Worm (Caenorhabditis elegans): ENCODE measurements around the gene smz-1.

smz-1 gene

DNA sequence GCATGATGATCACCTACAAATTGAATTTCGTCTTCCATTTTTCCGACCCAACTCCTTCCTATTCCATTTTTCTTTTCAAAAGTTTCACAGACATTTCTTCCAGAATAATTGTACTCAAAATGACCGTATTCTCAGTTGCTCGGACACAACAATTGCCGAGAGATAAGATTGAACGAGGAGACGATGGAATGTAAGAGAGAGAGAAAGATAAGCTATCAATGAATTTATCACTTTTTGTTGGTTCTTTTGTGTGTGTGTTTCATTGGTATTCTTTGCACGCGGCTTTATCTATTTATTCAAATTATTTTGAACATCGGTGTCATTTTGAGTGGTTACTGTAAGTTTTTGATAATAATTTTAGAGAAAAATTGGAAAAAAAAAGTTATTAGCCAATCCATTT is 34.4 kb upstream of the smz-1 start, which contains the start of gene ugt-65 (continued):
- TF ChIP-seq mxl-3 (GFP tag; optimal IDR thresholded peaks at IDR 0.05) (no peak), zip-2 (tag; optimal IDR thresholded peaks at IDR 0.05) (no peak), mdl-1 (tag; optimal IDR thresholded peaks at IDR 0.05) (no peak), egl-43 (GFP tag; IDR thresholded peaks at IDR 0.05) (no peak), ztf-7 (tag; optimal IDR thresholded peaks at IDR 0.05) (no peak), Y105C5A.15 (GFP tag; IDR thresholded peaks at IDR 0.05) (no peak), tag-97 (GFP tag; IDR thresholded peaks at IDR 0.05) (no peak), mep-1 (tag; optimal IDR thresholded peaks at IDR 0.05) (no peak), dpl-1 (GFP tag; optimal IDR thresholded peaks at IDR 0.05) (no peak), unc-62 (GFP tag; optimal IDR thresholded peaks at IDR 0.05 in 1 of 2) (no peak), unc-62 (tag; optimal IDR thresholded peaks at IDR 0.05) (no peak), nhr-42 (GFP tag; IDR thresholded peaks at IDR 0.05) (no peak), daf-12 (tag; optimal IDR thresholded peaks at IDR 0.05) (no peak), mxl-2 (GFP tag; conservative IDR thresholded peaks at IDR 0.05) (no peak), zfp-3 (GFP tag; conservative IDR thresholded peaks at IDR 0.05) (no peak), Y5F2A.4 (GFP tag; optimal IDR thresholded peaks at IDR 0.05) (no peak), hmg-1.1 (GFP tag; IDR thresholded peaks at IDR 0.05) (no peak), duxl-1 (tag; optimal IDR thresholded peaks at IDR 0.05; ENCODE audit: poor library complexity) (no peak), nhr-48 (tag; optimal IDR thresholded peaks at IDR 0.05) (peak; percentile 27), T20F7.1 (GFP tag; optimal IDR thresholded peaks at IDR 0.05) (no peak), skn-1 (tag; optimal IDR thresholded peaks at IDR 0.05) (no peak), dve-1 (tag; optimal IDR thresholded peaks at IDR 0.05; ENCODE audit: insufficient read depth) (peak; percentile 67), nhr-41 (GFP tag; IDR thresholded peaks at IDR 0.05) (no peak), egl-27 (tag; optimal IDR thresholded peaks at IDR 0.05) (no peak), nhr-77 (tag; optimal IDR thresholded peaks at IDR 0.05) (peak; percentile 46), nhr-237 (tag; optimal IDR thresholded peaks at IDR 0.05) (no peak), dmd-8 (GFP tag; IDR thresholded peaks at IDR 0.05) (no peak), dmd-9 (GFP tag; IDR thresholded peaks at IDR 0.05) (no peak), hif-1 (tag; optimal IDR thresholded peaks at IDR 0.05) (no peak), ceh-20 (GFP tag; IDR thresholded peaks at IDR 0.05) (no peak), ztf-11 (tag; optimal IDR thresholded peaks at IDR 0.05) (no peak), attf-4 (tag; optimal IDR thresholded peaks at IDR 0.05) (no peak), daf-16 (GFP tag; optimal IDR thresholded peaks at IDR 0.05) (no peak), daf-16 (tag; optimal IDR thresholded peaks at IDR 0.05) (peak; percentile 74), dmd-6 (GFP tag; IDR thresholded peaks at IDR 0.05) (peak; percentile 54), lin-13 (GFP tag; optimal IDR thresholded peaks at IDR 0.05) (no peak), R02D3.7 (tag; optimal IDR thresholded peaks at IDR 0.05) (no peak), aly-2 (tag; optimal IDR thresholded peaks at IDR 0.05) (no peak), zfp-2 (tag; optimal IDR thresholded peaks at IDR 0.05) (no peak), F10B5.3 (tag; optimal IDR thresholded peaks at IDR 0.05) (no peak), madf-5 (GFP tag; IDR thresholded peaks at IDR 0.05) (no peak), ama-1 (optimal IDR thresholded peaks at IDR 0.05) (no peak), hlh-11 (tag; optimal IDR thresholded peaks at IDR 0.05) (peak; percentile 54), nhr-102 (tag; optimal IDR thresholded peaks at IDR 0.05) (peak; percentile 1), lir-3 (tag; optimal IDR thresholded peaks at IDR 0.05) (no peak), fos-1 (tag; optimal IDR thresholded peaks at IDR 0.05) (no peak), fkh-10 (GFP tag; optimal IDR thresholded peaks at IDR 0.05) (no peak), pqm-1 (tag; optimal IDR thresholded peaks at IDR 0.05) (peak; percentile 76), F37D6.2 (tag; optimal IDR thresholded peaks at IDR 0.05) (no peak), hlh-30 (tag; optimal IDR thresholded peaks at IDR 0.05; ENCODE audit: insufficient read depth) (no peak), jun-1 (tag; optimal IDR thresholded peaks at IDR 0.05) (no peak), D1046.2 (GFP tag; IDR thresholded peaks at IDR 0.05) (no peak), ces-1 (GFP tag; optimal IDR thresholded peaks at IDR 0.05) (no peak), aha-1 (tag) (no peak)

Measured in whole organism, L4 larva.